Worm (Caenorhabditis elegans) whole organism, mixed stage, embryonic: ENCODE data around the gene Y73B6BL.14.
A peak's percentile ranks its signal among the peaks of the same experiment; 100 is the strongest.

Experiments used
- ces-1 ChIP-seq: fragments of 150-350 bp; optimal IDR thresholded peaks from 2 replicates; lab custom pipeline; 2014; ENCODE audit warnings: missing biosample characterization, missing genetic modification reagents, missing genetic modification characterization
- hlh-1 ChIP-seq: fragments of 150-350 bp; optimal IDR thresholded peaks from 2 replicates; lab custom pipeline; 2014; ENCODE audit warnings: missing biosample characterization, missing genetic modification reagents, missing genetic modification characterization
- lin-13 ChIP-seq: fragments of 150-350 bp; optimal IDR thresholded peaks from 2 replicates; lab custom pipeline; 2014; ENCODE audit warnings: missing biosample characterization, missing genetic modification characterization
- mab-5 ChIP-seq: fragments of 150-350 bp; optimal IDR thresholded peaks from 2 replicates; lab custom pipeline; 2014; ENCODE audit warnings: missing biosample characterization, missing genetic modification characterization
- nhr-12 ChIP-seq: fragments of 150-350 bp; optimal IDR thresholded peaks from 2 replicates; lab custom pipeline; 2014; ENCODE audit warnings: missing biosample characterization, missing genetic modification characterization
- nhr-237 ChIP-seq: fragments of 150-350 bp; optimal IDR thresholded peaks from 2 replicates; lab custom pipeline; 2014; ENCODE audit warnings: missing biosample characterization, missing genetic modification characterization
- nhr-28 ChIP-seq: fragments of 150-350 bp; optimal IDR thresholded peaks from 2 replicates; lab custom pipeline; 2014; ENCODE audit warnings: missing biosample characterization, missing genetic modification characterization
- nhr-76 ChIP-seq: sonication (generic microtip); optimal IDR thresholded peaks from 2 replicates; lab custom pipeline; 2017; ENCODE audit warnings: missing biosample characterization, missing genetic modification characterization
- pha-4 ChIP-seq: fragments of 150-350 bp; optimal IDR thresholded peaks from 2 replicates; lab custom pipeline; 2018; ENCODE audit warnings: missing biosample characterization, missing genetic modification reagents, missing genetic modification characterization
- snpc-4 ChIP-seq: fragments of 150-350 bp; optimal IDR thresholded peaks from 2 replicates; lab custom pipeline; 2014; ENCODE audit warnings: missing biosample characterization, missing genetic modification characterization
- sptf-1 ChIP-seq: sonication (generic microtip); optimal IDR thresholded peaks from 2 replicates; lab custom pipeline; 2017; ENCODE audit warnings: mild to moderate bottlenecking, missing genetic modification characterization, moderate library complexity, missing compliant biosample characterization
- unc-39 ChIP-seq: fragments of 150-350 bp; optimal IDR thresholded peaks from 2 replicates; lab custom pipeline; 2014; ENCODE audit warnings: missing biosample characterization, missing genetic modification characterization
- unc-62 ChIP-seq: fragments of 150-350 bp; optimal IDR thresholded peaks from 2 replicates; lab custom pipeline; 2014; ENCODE audit warnings: missing biosample characterization, missing genetic modification reagents, missing genetic modification characterization
- ztf-11 ChIP-seq: fragments of 150-350 bp; optimal IDR thresholded peaks from 2 replicates; lab custom pipeline; 2014; ENCODE audit warnings: missing biosample characterization, missing genetic modification characterization

DNA sequence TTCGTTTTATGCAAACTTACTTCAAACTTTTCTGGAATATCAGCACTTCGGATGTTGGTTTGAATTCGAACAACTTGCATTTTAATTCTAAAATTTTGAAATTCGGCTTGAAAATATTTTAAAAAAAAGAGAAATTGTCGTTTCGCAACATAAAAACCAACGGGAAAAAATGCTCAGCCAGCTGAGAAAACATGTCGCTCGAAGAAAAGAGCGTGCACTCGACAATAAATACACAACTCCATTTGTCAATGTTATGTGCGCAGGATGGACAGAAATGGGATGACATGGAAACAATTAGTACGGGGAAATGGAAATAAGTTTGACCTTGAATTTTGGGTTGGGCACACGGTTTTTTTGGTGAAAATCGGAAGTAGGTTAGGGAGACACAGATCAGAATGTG is 6.9 kb downstream of the Y73B6BL.14 start, which contains the start of gene mif-4:
- TF ChIP-seq ces-1 (GFP tag; lab: Kevin White, UChicago), result peak; percentile 9
- TF ChIP-seq lin-13 (tag; lab: Kevin White, UChicago), result no peak
- TF ChIP-seq mab-5, result no peak
- TF ChIP-seq unc-39 (tag; lab: Kevin White, UChicago), result no peak
- TF ChIP-seq pha-4, result no peak
- no peak for TF ChIP-seq nhr-76 (tag; lab: Kevin White, UChicago)
- no peak for TF ChIP-seq unc-62
- no peak for TF ChIP-seq snpc-4 (tag; lab: Kevin White, UChicago)
- TF ChIP-seq ztf-11 (tag; lab: Kevin White, UChicago), result no peak
- no peak for TF ChIP-seq sptf-1 (tag; lab: Kevin White, UChicago)
- no peak for TF ChIP-seq nhr-28 (tag; lab: Kevin White, UChicago)
- TF ChIP-seq nhr-237 (tag; lab: Kevin White, UChicago), result no peak
- TF ChIP-seq hlh-1 (tag; lab: Kevin White, UChicago), result no peak
- TF ChIP-seq nhr-12 (tag; lab: Kevin White, UChicago), result no peak
